Worm (Caenorhabditis elegans): ENCODE measurements around the gene nhr-96.

DNA sequence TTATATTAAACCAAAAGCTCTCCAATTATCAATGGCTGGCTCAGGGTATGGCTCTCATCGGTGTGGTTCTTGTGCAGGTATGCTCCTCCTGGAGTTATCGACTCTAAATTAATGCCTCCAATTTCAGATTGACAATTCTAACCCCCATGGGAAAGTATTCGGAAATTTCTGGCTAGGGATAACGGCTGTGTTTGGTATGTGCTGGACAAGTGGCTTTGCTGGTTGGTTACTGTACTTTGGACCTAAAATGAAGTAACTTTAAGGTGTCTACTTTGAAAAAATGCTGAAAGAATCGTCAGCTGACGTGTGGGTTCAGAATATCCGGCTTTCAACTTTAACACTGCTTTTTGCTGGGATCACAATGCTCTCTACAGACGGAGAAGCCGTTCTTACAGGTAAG, 16.4 kb upstream of the nhr-96 start:
- TF ChIP-seq nhr-237 (tag; optimal IDR thresholded peaks at IDR 0.05): no peak
- TF ChIP-seq nhr-76 (tag; optimal IDR thresholded peaks at IDR 0.05): no peak
- TF ChIP-seq lin-13 (tag; optimal IDR thresholded peaks at IDR 0.05): no peak
